Fruit fly (Drosophila melanogaster) whole organism, embryonic: ENCODE measurements around the gene CG33299.

ENCODE experiments used
- Bgb ChIP-seq: fragments of 200-800 bp; sonication (Bioruptor generic); IDR thresholded peaks from 2 replicates; pipeline ENCODE4 v1.3.6; 2022; ENCODE audit warnings: missing biosample characterization, missing genetic modification characterization; ENCODE audit not compliant: partially characterized antibody
- Bteb2 ChIP-seq: fragments of 200-800 bp; sonication (Bioruptor generic); optimal IDR thresholded peaks from 2 replicates; lab custom pipeline; 2016; ENCODE audit warnings: missing biosample characterization, missing genetic modification characterization
- CG10209 ChIP-seq: fragments of 200-800 bp; sonication (Bioruptor generic); optimal IDR thresholded peaks from 3 replicates; lab custom pipeline; 2017; ENCODE audit warnings: missing biosample characterization, mild to moderate bottlenecking, missing genetic modification characterization, missing genetic modification reagents
- CG10274 ChIP-seq: fragments of 200-800 bp; sonication (Bioruptor generic); optimal IDR thresholded peaks from 3 replicates; lab custom pipeline; 2017; ENCODE audit warnings: missing biosample characterization, mild to moderate bottlenecking, missing genetic modification characterization
- CG12659 ChIP-seq: fragments of 200-800 bp; sonication (Bioruptor generic); optimal IDR thresholded peaks from 3 replicates; lab custom pipeline; 2017; ENCODE audit warnings: mild to moderate bottlenecking, missing biosample characterization, missing genetic modification reagents, missing genetic modification characterization
- CG13424 ChIP-seq: fragments of 200-800 bp; sonication (Bioruptor generic); optimal IDR thresholded peaks from 2 replicates; lab custom pipeline; 2019; ENCODE audit warnings: missing biosample characterization, mild to moderate bottlenecking, missing genetic modification characterization, moderate library complexity
- CG2120 ChIP-seq: fragments of 200-800 bp; sonication (Bioruptor generic); optimal IDR thresholded peaks from 3 replicates; lab custom pipeline; 2016; ENCODE audit warnings: missing biosample characterization, missing genetic modification characterization
- CG2678 ChIP-seq: fragments of 200-800 bp; sonication (Bioruptor generic); optimal IDR thresholded peaks from 3 replicates; lab custom pipeline; 2019; ENCODE audit warnings: missing biosample characterization, mild to moderate bottlenecking, missing genetic modification characterization, moderate library complexity
- CG31441 ChIP-seq: fragments of 200-800 bp; sonication (Bioruptor generic); IDR thresholded peaks from 2 replicates; pipeline ENCODE4 v1.3.6; 2022; ENCODE audit warnings: missing biosample characterization, missing genetic modification characterization
- CG3281 ChIP-seq: fragments of 200-800 bp; sonication (Bioruptor generic); optimal IDR thresholded peaks from 3 replicates; lab custom pipeline; 2017; ENCODE audit warnings: missing biosample characterization, mild to moderate bottlenecking, missing genetic modification characterization
- CG4424 ChIP-seq: fragments of 200-800 bp; sonication (Bioruptor generic); optimal IDR thresholded peaks from 3 replicates; lab custom pipeline; 2016; ENCODE audit warnings: missing biosample characterization, missing genetic modification characterization
- CG4617 ChIP-seq: fragments of 200-800 bp; sonication (Bioruptor generic); optimal IDR thresholded peaks from 3 replicates; lab custom pipeline; 2016; ENCODE audit warnings: missing biosample characterization, missing genetic modification characterization, borderline replicate concordance
- CG7271 ChIP-seq: fragments of 200-800 bp; sonication (Bioruptor generic); optimal IDR thresholded peaks from 2 replicates; lab custom pipeline; 2018; ENCODE audit warnings: missing biosample characterization, mild to moderate bottlenecking, missing genetic modification characterization, moderate library complexity
- CG7839 ChIP-seq: fragments of 200-800 bp; sonication (Bioruptor generic); optimal IDR thresholded peaks from 3 replicates; lab custom pipeline; 2018; ENCODE audit warnings: missing biosample characterization, mild to moderate bottlenecking, missing genetic modification characterization, moderate library complexity
- CG8290 ChIP-seq, 3 experiments: fragments of 200-800 bp; sonication (Bioruptor generic); optimal IDR thresholded peaks; 2 replicates each; lab custom pipeline; 2016 to 2019; ENCODE audit warnings: missing biosample characterization in 3 of 3, missing genetic modification characterization in 3 of 3, mild to moderate bottlenecking in 2 of 3, moderate library complexity in 1 of 3
- CG9932 ChIP-seq: fragments of 200-800 bp; sonication (Bioruptor generic); IDR thresholded peaks from 2 replicates; pipeline ENCODE4 v1.3.6; 2022; ENCODE audit warnings: missing biosample characterization, missing genetic modification characterization
- CoRest ChIP-seq: fragments of 200-800 bp; sonication (Bioruptor generic); optimal IDR thresholded peaks from 3 replicates; lab custom pipeline; 2018; ENCODE audit warnings: missing biosample characterization, mild to moderate bottlenecking, missing genetic modification characterization, moderate library complexity
- D ChIP-seq, 2 experiments: fragments of 200-800 bp in 1 of 2; fragments of >200 bp in 1 of 2; sonication (Bioruptor generic) in 1 of 2; optimal IDR thresholded peaks; 2 replicates in 1 of 2; 3 replicates in 1 of 2; lab custom pipeline; 2017; ENCODE audit warnings: mild to moderate bottlenecking in 1 of 2, missing biosample characterization in 1 of 2, missing genetic modification characterization in 1 of 2, missing genetic modification reagents in 1 of 2
- D19A ChIP-seq: fragments of 200-800 bp; optimal IDR thresholded peaks from 3 replicates; lab custom pipeline; 2019; ENCODE audit warnings: missing biosample characterization, mild to moderate bottlenecking, missing genetic modification characterization, moderate library complexity
- E2f2 ChIP-seq: fragments of 200-800 bp; sonication (Bioruptor generic); IDR thresholded peaks from 2 replicates; pipeline ENCODE4 v1.3.6; 2022; ENCODE audit warnings: missing biosample characterization, missing genetic modification characterization
- Ets65A ChIP-seq: fragments of 200-800 bp; sonication (Bioruptor generic); peaks from one replicate; lab custom pipeline; 2016; ENCODE audit warnings: missing biosample characterization, missing genetic modification characterization
- Fer1 ChIP-seq: fragments of 200-800 bp; sonication (Bioruptor generic); optimal IDR thresholded peaks from 2 replicates; lab custom pipeline; 2017; ENCODE audit warnings: missing biosample characterization, mild to moderate bottlenecking, missing genetic modification characterization
- HHEX ChIP-seq: fragments of 200-800 bp; sonication (Bioruptor generic); optimal IDR thresholded peaks from 3 replicates; lab custom pipeline; 2017; ENCODE audit warnings: missing biosample characterization, mild to moderate bottlenecking, missing genetic modification characterization, missing genetic modification reagents
- Hmr ChIP-seq: fragments of 200-800 bp; sonication (Bioruptor generic); optimal IDR thresholded peaks from 3 replicates; lab custom pipeline; 2017; ENCODE audit warnings: mild to moderate bottlenecking, missing biosample characterization, missing genetic modification reagents, missing genetic modification characterization
- Hr51 ChIP-seq, 2 experiments: fragments of 200-800 bp; sonication (Bioruptor generic); optimal IDR thresholded peaks; 2 replicates in 1 of 2; 3 replicates in 1 of 2; lab custom pipeline; 2016 to 2018; ENCODE audit warnings: missing biosample characterization in 2 of 2, missing genetic modification characterization in 2 of 2, mild to moderate bottlenecking in 1 of 2, moderate library complexity in 1 of 2
- Med ChIP-seq: fragments of 200-800 bp; sonication (Bioruptor generic); peaks from one replicate; lab custom pipeline; 2016; ENCODE audit warnings: missing biosample characterization, missing genetic modification characterization, mild to moderate bottlenecking, inconsistent platforms, moderate library complexity
- NfI ChIP-seq: fragments of 200-800 bp; sonication (Bioruptor generic); optimal IDR thresholded peaks from 3 replicates; lab custom pipeline; 2018; ENCODE audit warnings: missing biosample characterization, mild to moderate bottlenecking, missing genetic modification characterization, moderate library complexity
- Opbp ChIP-seq: fragments of 200-800 bp; sonication (Bioruptor generic); IDR thresholded peaks from 3 replicates; pipeline ENCODE4 v1.3.6; 2022; ENCODE audit warnings: missing biosample characterization, missing genetic modification characterization; ENCODE audit not compliant: partially characterized antibody
- PHDP ChIP-seq: fragments of 200-800 bp; sonication (Bioruptor generic); optimal IDR thresholded peaks from 3 replicates; lab custom pipeline; 2018; ENCODE audit warnings: missing biosample characterization, mild to moderate bottlenecking, missing genetic modification characterization, moderate library complexity
- Pdp1 ChIP-seq, 2 experiments: fragments of 200-800 bp; sonication (Bioruptor generic); optimal IDR thresholded peaks; 3 replicates each; lab custom pipeline; 2016; ENCODE audit warnings: missing biosample characterization in 2 of 2, missing genetic modification characterization in 2 of 2, mild to moderate bottlenecking in 1 of 2, moderate library complexity in 1 of 2
- Sox100B ChIP-seq: fragments of 200-800 bp; sonication (Bioruptor generic); optimal IDR thresholded peaks from 3 replicates; lab custom pipeline; 2018; ENCODE audit warnings: missing biosample characterization, mild to moderate bottlenecking, missing genetic modification characterization
- Vsx1 ChIP-seq: fragments of 200-800 bp; sonication (Bioruptor generic); optimal IDR thresholded peaks from 2 replicates; lab custom pipeline; 2017; ENCODE audit warnings: missing biosample characterization, mild to moderate bottlenecking, missing genetic modification characterization, missing genetic modification reagents
- ac ChIP-seq: fragments of 200-800 bp; sonication (Bioruptor generic); optimal IDR thresholded peaks from 3 replicates; lab custom pipeline; 2017; ENCODE audit warnings: missing biosample characterization, mild to moderate bottlenecking, missing genetic modification characterization
- dmrt99B ChIP-seq: fragments of 200-800 bp; sonication (Bioruptor generic); optimal IDR thresholded peaks from 2 replicates; lab custom pipeline; 2018; ENCODE audit warnings: missing biosample characterization, mild to moderate bottlenecking, missing genetic modification characterization, moderate library complexity
- ems ChIP-seq: fragments of 200-800 bp; sonication (Bioruptor generic); optimal IDR thresholded peaks from 3 replicates; lab custom pipeline; 2016; ENCODE audit warnings: missing biosample characterization, missing genetic modification characterization
- eve ChIP-seq, 2 experiments: fragments of >200 bp; optimal IDR thresholded peaks; 2 replicates each; lab custom pipeline; 2017; ENCODE audit warnings: missing biosample characterization in 2 of 2, missing genetic modification characterization in 2 of 2
- gcm2 ChIP-seq: fragments of 200-800 bp; sonication (Bioruptor generic); optimal IDR thresholded peaks from 2 replicates; lab custom pipeline; 2016; ENCODE audit warnings: missing biosample characterization, missing genetic modification characterization
- grn ChIP-seq: fragments of 200-800 bp; sonication (Bioruptor generic); optimal IDR thresholded peaks from 3 replicates; lab custom pipeline; 2017; ENCODE audit warnings: missing biosample characterization, missing genetic modification characterization
- kay ChIP-seq: fragments of 200-800 bp; sonication (Bioruptor generic); optimal IDR thresholded peaks from 2 replicates; lab custom pipeline; 2016; ENCODE audit warnings: missing biosample characterization, missing genetic modification characterization
- ken ChIP-seq: fragments of 200-800 bp; sonication (Bioruptor generic); IDR thresholded peaks from 3 replicates; pipeline ENCODE4 v1.3.6; 2022; ENCODE audit warnings: missing biosample characterization, missing genetic modification characterization
- knrl ChIP-seq: fragments of 200-800 bp; sonication (Bioruptor generic); IDR thresholded peaks from 3 replicates; pipeline ENCODE4 v1.3.6; 2022; ENCODE audit warnings: missing biosample characterization, missing genetic modification characterization; ENCODE audit not compliant: partially characterized antibody
- odd ChIP-seq: fragments of 200-800 bp; sonication (Bioruptor generic); optimal IDR thresholded peaks from 2 replicates; lab custom pipeline; 2017; ENCODE audit warnings: missing biosample characterization, mild to moderate bottlenecking, missing genetic modification characterization
- onecut ChIP-seq: fragments of 200-800 bp; sonication (Bioruptor generic); IDR thresholded peaks from 2 replicates; pipeline ENCODE4 v1.3.6; 2022; ENCODE audit warnings: missing biosample characterization, missing genetic modification characterization
- phol ChIP-seq: fragments of 200-800 bp; sonication (Bioruptor generic); optimal IDR thresholded peaks from 3 replicates; lab custom pipeline; 2018; ENCODE audit warnings: missing biosample characterization, mild to moderate bottlenecking, missing genetic modification characterization, moderate library complexity
- row ChIP-seq: fragments of 200-800 bp; sonication (Bioruptor generic); IDR thresholded peaks from 3 replicates; pipeline ENCODE4 v1.3.6; 2022; ENCODE audit warnings: missing biosample characterization, missing genetic modification characterization
- sisA ChIP-seq: fragments of 200-800 bp; sonication (Bioruptor generic); IDR thresholded peaks from 2 replicates; pipeline ENCODE4 v1.3.6; 2022; ENCODE audit warnings: missing biosample characterization, missing genetic modification characterization
- slbo ChIP-seq: fragments of 200-800 bp; sonication (Bioruptor generic); IDR thresholded peaks from 2 replicates; pipeline ENCODE4 v1.3.6; 2022; ENCODE audit warnings: missing biosample characterization, missing genetic modification characterization
- unpg ChIP-seq: fragments of 200-800 bp; sonication (Bioruptor generic); optimal IDR thresholded peaks from 3 replicates; lab custom pipeline; 2018; ENCODE audit warnings: missing biosample characterization, mild to moderate bottlenecking, missing genetic modification characterization, moderate library complexity

The CG33299 gene

DNA sequence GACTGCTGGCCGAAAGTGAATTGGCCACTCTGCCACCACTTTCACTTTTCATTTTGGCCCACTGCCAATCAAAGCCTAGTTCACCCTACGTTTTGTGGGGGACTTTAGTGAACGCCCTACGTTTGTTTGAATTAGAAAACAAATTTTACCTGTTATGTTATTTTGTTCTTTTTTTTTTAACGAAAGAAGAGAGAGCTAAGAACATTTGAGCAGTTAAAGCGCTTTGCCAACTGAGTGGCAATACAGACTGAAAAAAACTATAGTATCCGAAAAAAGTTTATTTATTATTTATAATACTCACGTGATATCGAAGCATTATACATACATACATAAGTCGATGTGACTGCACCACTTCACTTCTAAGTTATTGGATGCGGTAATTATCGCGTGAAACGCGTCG lies 38.5 kb upstream of the CG33299 start (continued):
- TF ChIP-seq CG13424 (tag; lab: Kevin White, UChicago) = peak; percentile 31
- TF ChIP-seq HHEX (GFP tag; lab: Kevin White, UChicago) = peak; percentile 5
- TF ChIP-seq CG7839 = peak; percentile 25
- no peak for TF ChIP-seq grn
- TF ChIP-seq CG4424 = peak; percentile 15
- TF ChIP-seq CG7271 (tag; lab: Kevin White, UChicago) = no peak
- TF ChIP-seq Hmr (GFP tag; lab: Kevin White, UChicago) = peak; percentile 34
- 0 out of 2 replicates have a peak, but pooled peaks have one; percentile 32 for TF ChIP-seq E2f2 (GFP tag; lab: Robert Waterston, UW)
- peak; percentile 5 for TF ChIP-seq CG12659
- TF ChIP-seq CG3281 (GFP tag; lab: Kevin White, UChicago) = peak; percentile 6
- TF ChIP-seq knrl (GFP tag; lab: Robert Waterston, UW) = no peak
- 0 out of 2 replicates have a peak, but pooled peaks have one; percentile 10 for TF ChIP-seq CG9932 (GFP tag; lab: Robert Waterston, UW)
- TF ChIP-seq onecut (GFP tag; lab: Robert Waterston, UW) = no peak
- TF ChIP-seq NfI (GFP tag; lab: Kevin White, UChicago) = peak; percentile 18
- TF ChIP-seq kay (GFP tag; lab: Kevin White, UChicago) = no peak
- peak; percentile 24 for TF ChIP-seq gcm2 (GFP tag; lab: Kevin White, UChicago)
- peak; percentile 55 for TF ChIP-seq Fer1 (GFP tag; lab: Kevin White, UChicago)
- TF ChIP-seq dmrt99B (tag; lab: Kevin White, UChicago) = peak; percentile 57
- TF ChIP-seq slbo = peak; percentile 17; the same call in 1 of the 2 replicates
- TF ChIP-seq CG10209 (GFP tag; lab: Kevin White, UChicago) = peak; percentile 6
- TF ChIP-seq PHDP (tag; lab: Kevin White, UChicago) = peak; percentile 50
- peak; percentile 20 for TF ChIP-seq unpg (GFP tag; lab: Kevin White, UChicago)
- peak; percentile 38; the same call in 1 of the 2 replicates for TF ChIP-seq CG31441 (GFP tag; lab: Robert Waterston, UW)
- peak; percentile 27 for TF ChIP-seq Med (GFP tag; lab: Kevin White, UChicago)
- TF ChIP-seq eve (GFP tag; optimal IDR thresholded peaks at IDR 0.05; lab: Kevin White, UChicago) = peak in 1 of 2 experiments; percentile 35
- TF ChIP-seq ac (GFP tag; lab: Kevin White, UChicago) = no peak
- 0 out of 3 replicates have a peak, but pooled peaks have one; percentile 10 for TF ChIP-seq ken
- TF ChIP-seq CoRest (tag; lab: Kevin White, UChicago) = peak; percentile 34
- TF ChIP-seq row (GFP tag; lab: Robert Waterston, UW) = peak; percentile 45
- no peak for TF ChIP-seq Opbp (GFP tag; lab: Robert Waterston, UW)
- TF ChIP-seq Bgb = no peak
- TF ChIP-seq CG10274 (GFP tag; lab: Kevin White, UChicago) = peak; percentile 82
- TF ChIP-seq sisA (GFP tag; lab: Robert Waterston, UW) = no peak
- TF ChIP-seq CG2678 (tag; lab: Kevin White, UChicago) = peak; percentile 48
- TF ChIP-seq CG8290 (GFP tag; optimal IDR thresholded peaks at IDR 0.05; lab: Kevin White, UChicago) = no peak
- no peak for TF ChIP-seq CG8290 (tag; optimal IDR thresholded peaks at IDR 0.05; lab: Kevin White, UChicago)
- peak; percentile 17 for TF ChIP-seq D19A
- peak; percentile 14 for TF ChIP-seq phol (tag; lab: Kevin White, UChicago)
- peak; percentile 9 for TF ChIP-seq Ets65A (GFP tag; lab: Kevin White, UChicago)
- TF ChIP-seq Vsx1 (GFP tag; lab: Kevin White, UChicago) = peak; percentile 11
- peak in 1 of 2 experiments; percentile 41 for TF ChIP-seq Hr51 (GFP tag; optimal IDR thresholded peaks at IDR 0.05; lab: Kevin White, UChicago)
- peak; percentile 31 for TF ChIP-seq Sox100B (GFP tag; lab: Kevin White, UChicago)
- no peak for TF ChIP-seq Bteb2 (GFP tag; lab: Kevin White, UChicago)
- no peak for TF ChIP-seq CG4617 (GFP tag; lab: Kevin White, UChicago)
- peak in 1 of 2 experiments; percentile 38 for TF ChIP-seq Pdp1 (GFP tag; optimal IDR thresholded peaks at IDR 0.05; lab: Kevin White, UChicago)
- TF ChIP-seq ems (GFP tag; lab: Kevin White, UChicago) = no peak
- peak; percentile 40 for TF ChIP-seq CG2120
- no peak for TF ChIP-seq D (optimal IDR thresholded peaks at IDR 0.05; lab: Kevin White, UChicago)
- no peak for TF ChIP-seq D (GFP tag; optimal IDR thresholded peaks at IDR 0.05; lab: Kevin White, UChicago)
- TF ChIP-seq odd (GFP tag; lab: Kevin White, UChicago) = no peak
